Fruit fly (Drosophila melanogaster) ovary, adult (tissue): ENCODE data around the gene CG34277.
A peak's percentile ranks its signal among the peaks of the same experiment; 100 is the strongest.

Experiments
- CG17801 ChIP-seq: fragments of 200-800 bp; optimal IDR thresholded peaks from 2 replicates; lab custom pipeline; 2019; ENCODE audit warnings: missing biosample characterization, mild to moderate bottlenecking, missing genetic modification characterization, moderate library complexity; ENCODE audit not compliant: partially characterized antibody

The CG34277 gene

DNA sequence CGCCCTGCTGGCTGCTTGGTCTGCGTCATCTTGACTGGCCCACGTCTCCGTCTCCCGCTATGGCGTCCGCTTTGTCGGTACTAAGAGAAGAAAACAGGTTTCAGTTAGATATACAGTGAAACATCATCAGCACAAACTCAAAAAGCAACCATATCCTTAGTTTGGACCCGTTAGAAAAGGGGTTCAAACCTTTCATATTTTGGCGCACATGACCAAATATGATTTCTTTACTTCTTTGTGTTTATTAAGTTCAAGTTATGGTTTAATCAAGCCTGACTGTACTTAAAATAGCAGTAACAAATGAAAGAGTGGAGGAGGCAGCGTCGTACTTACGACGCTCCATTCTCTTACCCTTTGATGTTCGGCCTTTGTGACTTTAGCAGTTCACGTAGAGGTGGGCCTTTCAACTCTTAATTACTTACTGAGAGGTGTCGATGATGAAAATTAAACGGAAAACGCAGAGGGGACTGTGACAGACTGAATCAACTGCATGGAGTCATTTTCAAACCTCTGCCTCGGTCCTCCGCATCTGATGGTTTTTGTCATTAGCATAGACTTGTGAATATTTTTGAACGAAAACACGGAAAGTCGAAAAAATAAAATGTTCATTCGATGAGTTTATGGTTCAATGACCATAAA lies 7.5 kb upstream of the CG34277 start:
- no peak for TF ChIP-seq CG17801 (GFP tag; lab: Kevin White, UChicago)

DNA sequence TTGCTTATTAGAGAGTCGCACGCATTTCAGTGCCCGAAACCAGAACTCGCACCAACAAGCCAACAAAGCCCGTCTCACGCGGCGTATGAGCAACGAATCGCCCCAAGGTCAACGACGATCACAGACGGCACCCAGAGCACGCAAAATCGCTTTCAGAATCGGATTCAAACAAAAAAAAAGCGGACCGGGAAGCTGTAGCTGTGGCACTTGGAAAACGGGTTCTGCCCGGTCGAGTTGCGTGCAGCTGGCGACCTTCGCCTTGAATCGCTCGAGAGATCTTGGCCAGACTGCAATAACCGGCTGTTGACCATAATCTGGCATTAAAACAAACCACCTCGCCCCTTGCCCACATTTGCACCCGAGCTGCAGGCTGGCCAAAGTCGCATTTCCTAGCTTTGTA lies 5.9 kb upstream of the CG34277 start:
- no peak for TF ChIP-seq CG17801 (GFP tag; lab: Kevin White, UChicago)

DNA sequence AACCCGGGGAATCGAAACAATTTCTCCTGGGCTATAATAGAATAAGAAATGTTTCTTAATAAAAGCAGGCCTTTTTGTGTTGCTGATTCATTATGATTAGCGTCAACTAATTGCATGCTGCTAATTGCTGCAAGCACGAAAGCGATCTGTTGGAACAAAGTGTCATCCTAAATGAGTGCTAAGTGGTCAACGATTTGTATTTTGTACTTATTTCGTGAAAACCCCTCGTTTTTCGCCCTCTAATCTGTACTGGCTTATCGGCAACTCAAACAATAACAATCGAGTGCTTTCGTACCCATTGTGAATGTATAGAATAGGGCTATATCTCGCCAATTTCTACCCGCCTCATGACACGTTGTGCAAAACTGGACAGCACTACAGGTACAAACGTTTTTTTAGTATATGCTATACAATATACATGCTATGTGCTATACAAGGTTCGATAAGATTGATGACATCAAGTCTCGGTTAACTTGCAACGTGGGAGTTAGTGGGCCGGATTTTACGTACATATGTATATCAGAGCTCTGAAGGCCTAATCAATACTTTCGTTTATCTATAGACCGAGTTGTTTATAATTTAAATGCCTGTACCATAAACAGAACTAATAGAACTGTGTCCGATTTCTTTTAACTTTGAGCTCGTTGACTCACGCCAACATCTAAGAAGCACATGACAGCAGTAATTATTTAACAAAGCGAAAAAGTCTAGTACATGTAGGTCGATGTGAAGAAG lies 4.6 kb upstream of the CG34277 start:
- no peak for TF ChIP-seq CG17801 (GFP tag; lab: Kevin White, UChicago)

DNA sequence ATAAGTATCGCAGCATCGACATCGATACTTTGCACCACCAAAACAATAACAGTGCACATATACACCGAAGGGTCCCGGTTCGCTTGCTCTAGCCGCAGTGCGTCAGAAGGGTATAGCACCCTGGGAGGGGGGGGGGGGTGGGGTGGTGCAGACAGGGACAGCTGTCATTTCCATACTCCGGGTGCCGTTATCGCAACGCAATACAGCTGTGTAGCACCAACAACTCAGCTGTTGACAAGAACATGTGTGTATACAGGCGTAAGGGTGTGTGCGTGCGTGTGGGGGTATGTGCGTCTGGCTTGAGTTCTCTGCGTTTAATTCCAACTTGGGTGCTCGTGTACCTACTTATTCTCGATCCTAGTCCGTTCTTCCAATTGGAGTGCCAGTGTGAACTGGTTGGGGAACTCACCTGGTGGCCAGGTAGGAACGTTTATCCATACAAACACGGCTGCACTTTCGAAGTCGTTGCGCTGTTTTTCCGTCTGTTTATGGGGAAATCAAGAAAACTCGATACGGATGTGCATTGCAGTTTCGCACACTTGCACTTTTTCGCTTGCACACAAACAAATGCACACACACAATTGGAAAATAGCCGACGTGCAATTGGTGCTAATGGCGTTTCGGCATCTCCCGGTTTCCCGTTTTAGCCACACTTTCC lies 1.7 kb upstream of the CG34277 start:
- no peak for TF ChIP-seq CG17801 (GFP tag; lab: Kevin White, UChicago)

DNA sequence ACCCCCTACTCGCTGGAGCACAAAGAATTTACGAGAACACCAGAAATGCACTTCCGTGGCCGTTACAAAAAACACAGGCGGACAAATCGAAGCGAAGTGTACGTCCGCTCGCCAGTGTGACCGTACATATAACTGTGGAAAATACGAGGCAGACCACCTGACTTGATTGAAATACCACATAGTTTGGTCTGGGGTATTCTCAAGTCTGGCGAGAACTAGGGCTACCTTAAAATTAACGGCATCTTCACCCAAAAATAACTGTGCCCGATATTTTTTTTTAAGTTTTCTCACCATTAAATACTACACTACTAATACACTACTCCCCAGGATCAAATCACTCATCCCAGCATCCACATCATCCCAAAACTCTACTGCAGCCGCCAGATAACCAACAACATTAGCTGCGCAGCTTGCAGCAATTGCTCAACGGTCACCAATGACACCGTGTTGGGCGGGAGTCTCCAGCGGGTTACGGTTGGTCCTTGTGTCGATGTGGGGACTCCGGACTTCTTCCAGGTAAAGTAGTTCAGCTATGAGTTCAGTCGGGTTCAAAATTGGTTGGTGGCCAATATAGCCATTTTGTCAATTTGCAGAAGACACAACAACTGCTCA lies 1.1 kb upstream of the CG34277 start, which contains the start of gene Cerk:
Gene Cerk (minus strand): TSS at position 137 of the 612 bp plus-strand sequence.
- peak; percentile 22 for TF ChIP-seq CG17801 (GFP tag; lab: Kevin White, UChicago)

DNA sequence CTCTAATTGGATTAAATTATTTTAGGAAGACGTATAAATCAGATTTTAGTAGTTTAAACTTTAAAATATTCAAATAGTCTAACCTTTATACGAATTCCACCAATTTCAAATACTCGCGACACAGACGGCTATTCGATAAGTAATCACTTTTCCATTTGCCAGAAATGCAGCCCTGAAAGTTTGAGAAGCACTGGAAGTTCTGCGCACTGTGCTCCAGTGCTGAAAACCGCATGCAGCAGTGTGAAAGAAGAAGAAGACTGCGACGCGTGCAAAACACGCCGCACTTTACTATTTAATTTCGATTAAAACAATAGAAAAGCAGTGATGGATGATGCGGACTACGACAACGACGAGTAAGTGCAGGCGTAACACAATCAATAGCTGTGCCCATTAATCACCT lies 2.2 kb downstream of the CG34277 start, which contains the start of gene Polr2F:
Gene Polr2F (plus strand): TSS at position 233 of the 400 bp plus-strand sequence.
- peak; percentile 73 for TF ChIP-seq CG17801 (GFP tag; lab: Kevin White, UChicago)

DNA sequence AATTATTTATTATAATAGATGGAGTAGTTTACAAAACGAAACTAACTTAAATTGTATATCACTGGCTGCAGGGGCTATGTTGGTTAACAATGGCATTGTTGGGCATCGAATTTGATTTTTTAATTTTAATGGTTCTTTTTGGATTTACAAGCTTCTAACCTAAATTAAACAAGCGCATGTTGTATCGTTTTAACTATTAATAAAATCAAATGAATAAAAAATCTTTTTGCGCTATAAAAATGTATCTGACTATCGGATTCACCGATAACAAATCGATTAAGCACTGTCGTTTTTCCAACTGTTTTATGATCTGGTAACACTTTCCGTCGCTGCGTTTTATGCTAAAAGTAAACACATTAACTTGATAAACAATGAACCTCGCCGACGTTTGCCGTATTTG lies 5.4 kb downstream of the CG34277 start, which contains the start of the genes hd and CG14667:
Gene hd (minus strand): TSS at position 243 of the 400 bp plus-strand sequence.
Gene CG14667 (plus strand): TSS at position 303 of the 400 bp plus-strand sequence.
- no peak for TF ChIP-seq CG17801 (GFP tag; lab: Kevin White, UChicago)

DNA sequence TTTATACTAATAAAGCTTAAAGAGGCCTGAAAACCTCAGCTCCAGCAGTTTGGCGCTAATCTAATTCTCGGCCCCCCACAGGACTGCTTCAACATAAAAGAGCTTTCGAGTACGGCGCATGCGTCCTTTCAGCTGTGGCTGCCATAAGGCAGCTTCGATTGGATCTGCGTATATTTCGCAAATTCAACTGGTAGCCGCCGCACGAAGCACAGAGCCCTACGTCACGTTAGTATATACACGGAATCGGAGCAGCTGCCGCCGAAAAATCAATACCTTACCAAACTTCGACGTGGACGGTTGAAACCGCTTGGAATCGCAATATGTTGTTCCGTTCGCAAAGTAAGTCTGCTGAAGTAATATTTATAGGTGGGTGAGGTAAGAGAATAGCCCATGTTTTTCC lies 7.3 kb downstream of the CG34277 start, which contains the start of gene 7B2:
Gene 7B2 (plus strand): TSS at position 169 of the 400 bp plus-strand sequence.
- no peak for TF ChIP-seq CG17801 (GFP tag; lab: Kevin White, UChicago)

DNA sequence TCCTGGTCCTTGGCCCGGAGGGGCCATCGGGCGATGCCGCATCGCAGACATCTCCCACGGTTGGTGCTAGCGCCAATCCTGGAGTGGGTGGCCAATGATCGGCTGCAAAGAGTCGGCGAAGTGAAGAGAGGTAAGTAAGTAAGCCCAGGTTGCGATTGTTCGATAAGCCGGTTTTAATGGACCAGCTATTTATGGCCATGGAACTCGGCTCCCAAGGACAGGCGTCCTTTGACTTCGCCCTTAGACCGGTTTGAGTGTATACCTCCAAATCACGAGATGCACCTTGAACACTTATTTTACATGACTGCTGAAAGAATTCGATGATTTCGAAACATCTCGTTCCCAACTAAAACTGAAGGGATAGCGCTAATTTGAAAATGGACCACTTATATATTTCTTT lies 16.4 kb downstream of the CG34277 start:
- TF ChIP-seq CG17801 (GFP tag; lab: Kevin White, UChicago), result no peak

DNA sequence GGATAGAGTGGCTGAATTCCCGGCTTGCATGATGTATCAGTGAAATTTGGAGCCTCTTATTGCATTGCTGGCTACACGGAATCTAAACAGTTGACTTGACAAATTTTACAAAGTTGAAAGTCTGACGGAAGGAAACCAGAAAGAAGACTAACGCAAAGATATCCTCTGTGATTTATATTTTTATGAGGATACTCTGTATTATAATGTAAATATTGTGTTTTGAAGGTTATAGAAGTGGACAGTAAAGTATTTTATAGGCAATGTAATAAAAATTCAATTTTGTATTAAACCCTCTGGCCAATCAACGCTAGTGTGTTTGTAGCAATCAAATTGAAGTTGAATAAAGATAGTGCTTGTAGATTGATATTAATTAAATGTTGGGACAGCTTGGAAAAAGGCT lies 18.2 kb downstream of the CG34277 start, which contains the start of gene CG14668:
Gene CG14668 (minus strand): TSS at position 101 of the 400 bp plus-strand sequence.
- TF ChIP-seq CG17801 (GFP tag; lab: Kevin White, UChicago), result no peak

DNA sequence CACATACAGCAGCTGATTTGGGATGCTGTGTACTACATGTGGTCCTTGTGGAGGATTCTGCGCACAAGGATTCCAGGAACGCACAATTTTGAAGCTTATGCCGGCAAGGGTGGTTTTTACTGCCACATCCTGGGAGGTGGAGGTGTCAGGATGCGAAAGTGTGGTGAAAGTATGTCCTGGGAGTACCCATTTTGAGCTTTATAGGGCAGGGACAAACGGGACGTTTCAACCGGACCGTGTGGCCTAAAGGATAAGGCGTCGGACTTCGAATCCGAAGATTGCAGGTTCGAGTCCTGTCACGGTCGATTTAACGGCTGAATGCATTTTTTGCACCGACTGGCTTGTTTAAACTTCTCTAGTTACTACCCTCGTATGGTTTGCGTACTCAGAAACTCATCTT lies 18.7 kb downstream of the CG34277 start:
- no peak for TF ChIP-seq CG17801 (GFP tag; lab: Kevin White, UChicago)

DNA sequence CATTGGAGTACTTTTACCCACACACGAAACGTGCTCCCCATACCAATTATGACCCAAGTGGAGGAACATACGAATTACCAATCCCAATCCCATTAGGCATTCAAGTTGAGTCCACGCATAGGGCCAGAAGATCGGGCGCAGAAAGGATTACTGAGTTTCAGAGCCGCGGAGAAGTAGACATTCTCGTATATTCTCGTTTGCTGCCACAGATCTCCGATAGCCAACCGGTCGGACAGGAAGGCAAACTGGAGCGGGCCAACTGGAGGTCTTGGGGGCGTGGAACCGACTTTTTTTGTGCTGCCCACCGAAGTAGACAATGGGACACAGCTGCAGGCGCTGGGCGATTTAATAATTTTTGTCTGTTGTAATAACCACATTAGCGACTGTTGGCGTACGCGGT lies 19.7 kb downstream of the CG34277 start:
- no peak for TF ChIP-seq CG17801 (GFP tag; lab: Kevin White, UChicago)

DNA sequence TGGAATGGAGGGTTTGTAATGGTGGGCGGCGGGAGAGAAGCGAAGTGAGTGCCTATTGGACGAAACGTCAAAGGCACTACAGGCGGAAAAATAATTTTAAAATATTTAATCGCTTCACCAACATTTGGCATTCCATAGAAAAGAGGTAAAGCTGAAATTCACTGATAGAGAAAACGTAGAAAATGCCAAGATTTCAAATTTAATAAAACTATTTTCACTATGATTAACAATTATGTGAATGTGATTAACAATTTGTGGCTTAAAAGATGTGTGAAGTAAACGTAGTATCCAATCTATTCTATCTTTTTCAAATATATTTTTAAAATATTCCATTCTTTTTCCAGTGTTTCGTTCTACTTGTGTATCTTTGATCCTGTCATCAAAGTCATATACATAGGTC lies 20.1 kb downstream of the CG34277 start:
- no peak for TF ChIP-seq CG17801 (GFP tag; lab: Kevin White, UChicago)

DNA sequence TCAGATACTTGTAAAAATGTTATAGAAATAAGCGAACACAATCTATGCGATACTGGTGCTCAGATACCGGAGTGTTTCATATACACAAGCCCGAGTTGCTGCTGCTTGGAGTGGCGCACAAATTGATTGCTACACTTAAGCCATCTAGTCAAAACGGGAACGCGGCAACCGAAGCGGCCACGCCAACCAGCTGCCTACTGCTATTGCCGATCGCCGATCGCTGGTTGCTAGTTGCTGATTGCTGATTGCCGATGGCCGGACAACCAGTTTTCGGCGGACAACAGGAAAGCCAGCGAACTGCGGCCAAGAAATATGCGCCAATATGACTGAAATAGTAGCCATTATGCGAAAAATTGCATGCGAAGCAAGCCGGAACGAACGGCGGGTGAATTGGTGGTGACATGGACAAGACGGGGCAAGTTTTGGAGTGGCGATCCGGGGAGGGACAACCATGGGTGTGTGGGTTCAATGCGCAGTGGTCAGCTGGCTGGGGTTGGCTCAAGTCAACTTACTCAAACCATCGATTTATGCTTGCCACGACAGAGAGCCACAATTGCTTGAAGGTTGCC lies 20.8 kb downstream of the CG34277 start:
- TF ChIP-seq CG17801 (GFP tag; lab: Kevin White, UChicago), result no peak
